Worm (Caenorhabditis elegans) whole organism, L4 larva: Measurements from ENCODE around the gene taf-12.

Source experiments
- F26F4.8 ChIP-seq: fragments of 200-800 bp; sonication (Bioruptor generic); conservative IDR thresholded peaks from 2 replicates; pipeline ENCODE4 v1.3.6; 2022; ENCODE audit warnings: missing genetic modification characterization, missing compliant biosample characterization
- ceh-28 ChIP-seq: fragments of 150-350 bp; optimal IDR thresholded peaks from 2 replicates; lab custom pipeline; 2014; ENCODE audit warnings: missing biosample characterization, missing genetic modification reagents, missing genetic modification characterization
- daf-16 ChIP-seq, 3 experiments: sonication (generic microtip); optimal IDR thresholded peaks; 2 replicates each; lab custom pipeline; 2016 to 2017; ENCODE audit warnings: missing genetic modification characterization in 3 of 3, missing genetic modification reagents in 3 of 3, mild to moderate bottlenecking in 2 of 3, missing compliant biosample characterization in 2 of 3, missing biosample characterization in 1 of 3, moderate library complexity in 1 of 3
- dmd-8 ChIP-seq: fragments of 200-800 bp; sonication (Bioruptor generic); IDR thresholded peaks from 2 replicates; pipeline ENCODE4 v1.3.6; 2022; ENCODE audit warnings: missing genetic modification characterization, missing compliant biosample characterization
- fos-1 ChIP-seq: fragments of 150-350 bp; optimal IDR thresholded peaks from 2 replicates; lab custom pipeline; 2014; ENCODE audit warnings: missing biosample characterization, missing genetic modification characterization
- lin-1 ChIP-seq: fragments of 200-800 bp; sonication (Bioruptor generic); IDR thresholded peaks from 2 replicates; pipeline ENCODE4 v1.3.6; 2022; ENCODE audit warnings: missing genetic modification reagents, missing genetic modification characterization, missing compliant biosample characterization
- lsy-2 ChIP-seq, 2 experiments: fragments of 150-350 bp in 1 of 2; sonication (generic microtip) in 1 of 2; optimal IDR thresholded peaks; 2 replicates each; lab custom pipeline; 2014 to 2017; ENCODE audit warnings: missing biosample characterization in 2 of 2, missing genetic modification characterization in 2 of 2
- madf-9 ChIP-seq: fragments of 200-800 bp; sonication (Bioruptor generic); conservative IDR thresholded peaks from 2 replicates; pipeline ENCODE4 v1.3.6; 2022; ENCODE audit warnings: missing genetic modification reagents, missing genetic modification characterization, missing compliant biosample characterization
- mdt-29 ChIP-seq: fragments of 200-800 bp; sonication (Bioruptor generic); IDR thresholded peaks from 2 replicates; pipeline ENCODE4 v1.3.6; 2022; ENCODE audit warnings: missing genetic modification reagents, missing genetic modification characterization, missing compliant biosample characterization
- mes-2 ChIP-seq: sonication (generic microtip); optimal IDR thresholded peaks from 2 replicates; lab custom pipeline; 2016; ENCODE audit warnings: missing genotype, mild to moderate bottlenecking, missing genetic modification characterization, missing compliant biosample characterization; ENCODE audit not compliant: poor library complexity, severe bottlenecking
- nhr-10 ChIP-seq: fragments of 150-350 bp; optimal IDR thresholded peaks from 2 replicates; lab custom pipeline; 2014; ENCODE audit warnings: missing biosample characterization, missing genetic modification characterization
- nhr-25 ChIP-seq: sonication (generic microtip); optimal IDR thresholded peaks from 2 replicates; lab custom pipeline; 2017; ENCODE audit warnings: missing genetic modification characterization, mild to moderate bottlenecking, missing compliant biosample characterization, antibody characterized with exemption, moderate library complexity, borderline replicate concordance; ENCODE audit not compliant: insufficient read depth
- nhr-28 ChIP-seq: fragments of 150-350 bp; optimal IDR thresholded peaks from 2 replicates; lab custom pipeline; 2014; ENCODE audit warnings: missing biosample characterization, missing genetic modification characterization
- nhr-42 ChIP-seq: fragments of 200-800 bp; sonication (Bioruptor generic); IDR thresholded peaks from 2 replicates; pipeline ENCODE4 v1.3.6; 2022; ENCODE audit warnings: missing genetic modification characterization, missing compliant biosample characterization
- php-3 ChIP-seq: fragments of 200-800 bp; sonication (Bioruptor generic); IDR thresholded peaks from 2 replicates; pipeline ENCODE4 v1.3.6; 2022; ENCODE audit warnings: missing genetic modification reagents, missing genetic modification characterization, missing compliant biosample characterization
- rbr-2 ChIP-seq: sonication (generic microtip); optimal IDR thresholded peaks from 2 replicates; lab custom pipeline; 2016; ENCODE audit warnings: missing genotype, missing genetic modification characterization, missing compliant biosample characterization
- sdz-12 ChIP-seq: fragments of 200-800 bp; sonication (Bioruptor generic); optimal IDR thresholded peaks from 2 replicates; lab custom pipeline; 2018; ENCODE audit warnings: mild to moderate bottlenecking, missing genetic modification characterization, missing compliant biosample characterization
- set-16 ChIP-seq: fragments of 200-800 bp; sonication (Bioruptor generic); IDR thresholded peaks from 2 replicates; pipeline ENCODE4 v1.3.6; 2022; ENCODE audit warnings: missing genetic modification reagents, missing genetic modification characterization, missing compliant biosample characterization
- snpc-4 ChIP-seq: fragments of 150-350 bp; optimal IDR thresholded peaks from 2 replicates; lab custom pipeline; 2014; ENCODE audit warnings: missing biosample characterization, missing genetic modification characterization
- spr-1 ChIP-seq: sonication (generic microtip); optimal IDR thresholded peaks from 2 replicates; lab custom pipeline; 2016; ENCODE audit warnings: mild to moderate bottlenecking, missing genetic modification characterization, missing compliant biosample characterization
- tag-97 ChIP-seq: fragments of 200-800 bp; sonication (Bioruptor generic); IDR thresholded peaks from 2 replicates; pipeline ENCODE4 v1.3.6; 2022; ENCODE audit warnings: missing genetic modification characterization, missing compliant biosample characterization
- unc-62 ChIP-seq, 3 experiments: fragments of 150-350 bp in 1 of 3; sonication (generic microtip); optimal IDR thresholded peaks in 2 of 3; peaks in 1 of 3; 1 replicate in 1 of 3; 2 replicates in 2 of 3; lab custom pipeline; 2014 to 2017; ENCODE audit warnings: missing biosample characterization in 3 of 3, missing genetic modification characterization in 3 of 3, missing genetic modification reagents in 3 of 3, missing genotype in 1 of 3

Gene taf-12

DNA sequence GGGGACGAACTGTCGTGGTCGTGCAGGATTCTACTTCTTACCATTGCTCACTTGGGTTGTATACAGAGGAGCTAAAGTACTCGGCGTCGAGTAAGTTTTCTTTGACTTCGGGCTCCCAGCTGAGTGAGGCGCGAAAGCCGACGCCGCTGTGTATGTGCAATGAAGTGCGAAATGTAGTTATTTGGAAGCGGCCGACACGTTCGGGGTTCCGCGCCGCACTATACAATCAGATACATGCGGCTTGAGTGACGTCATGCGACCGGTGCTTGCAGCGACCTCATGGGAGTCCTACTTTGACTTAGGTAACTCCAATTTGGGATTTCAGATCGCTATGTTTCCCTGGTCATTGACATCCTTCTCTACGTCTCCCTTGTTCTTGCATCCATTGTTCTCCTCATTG is 51.2 kb downstream of the taf-12 start:
- TF ChIP-seq snpc-4 (tag; lab: Kevin White, UChicago) (peak; percentile 26), daf-16 (GFP tag; optimal IDR thresholded peaks at IDR 0.05; lab: Kevin White, UChicago) (no peak), daf-16 (tag; optimal IDR thresholded peaks at IDR 0.05; lab: Kevin White, UChicago) (peak; percentile 3), set-16 (GFP tag; lab: Robert Waterston, UW) (0 out of 2 replicates have a peak, but pooled peaks have one; percentile 4), tag-97 (GFP tag; lab: Robert Waterston, UW) (no peak), rbr-2 (tag; lab: Kevin White, UChicago) (no peak)

ce11 chrIII:11816523-11817003 is 52.5 kb downstream of the taf-12 start, which contains the start of gene C18D11.1:
TSS of gene C18D11.1 (plus strand) at chrIII:11816573.
- TF ChIP-seq F26F4.8: no peak
- no peak for TF ChIP-seq lin-1
- no peak for TF ChIP-seq php-3
- no peak for TF ChIP-seq nhr-10 (tag; lab: Kevin White, UChicago)
- no peak for TF ChIP-seq unc-62 (GFP tag; optimal IDR thresholded peaks at IDR 0.05 in 1 of 2; lab: Kevin White, UChicago)
- no peak for TF ChIP-seq unc-62 (tag; optimal IDR thresholded peaks at IDR 0.05; lab: Kevin White, UChicago)
- TF ChIP-seq ceh-28 (tag; lab: Kevin White, UChicago): no peak
- no peak for TF ChIP-seq spr-1

- TF ChIP-seq madf-9: no peak
- peak; percentile 78 for TF ChIP-seq nhr-25 (tag; lab: Kevin White, UChicago)
- TF ChIP-seq dmd-8 (GFP tag; lab: Robert Waterston, UW): no peak
- TF ChIP-seq nhr-28 (tag; lab: Kevin White, UChicago): peak; percentile 17
- no peak for TF ChIP-seq fos-1 (tag; lab: Kevin White, UChicago)
- TF ChIP-seq mes-2 (tag; lab: Kevin White, UChicago): no peak
- no peak for TF ChIP-seq lsy-2 (tag; optimal IDR thresholded peaks at IDR 0.05; lab: Kevin White, UChicago)
- TF ChIP-seq mdt-29 (GFP tag; lab: Robert Waterston, UW): no peak
- no peak for TF ChIP-seq sdz-12 (GFP tag; lab: Kevin White, UChicago)
- no peak for TF ChIP-seq nhr-42
Measured at ce11 chrIII:11814653-11815052, 54.4 kb downstream of the taf-12 start.
